Worm (Caenorhabditis elegans) whole organism, midembryonic: ENCODE measurements around the gene C11G10.1.
A peak's percentile ranks its signal among the peaks of the same experiment; 100 is the strongest.

ENCODE experiments used
- T22C8.4 ChIP-seq: fragments of 200-800 bp; sonication (Bioruptor generic); IDR thresholded peaks from 2 replicates; pipeline ENCODE4 v1.3.6; 2022; ENCODE audit warnings: missing genetic modification characterization, missing compliant biosample characterization
- cog-1 ChIP-seq: sonication (generic microtip); optimal IDR thresholded peaks from 2 replicates; lab custom pipeline; 2016; ENCODE audit warnings: missing genetic modification characterization, missing compliant biosample characterization
- flt-1 ChIP-seq: fragments of 200-800 bp; sonication (Bioruptor generic); IDR thresholded peaks from 2 replicates; pipeline ENCODE4 v1.3.6; 2022; ENCODE audit warnings: missing genetic modification characterization, missing compliant biosample characterization
- klf-2 ChIP-seq: fragments of 200-800 bp; sonication (Bioruptor generic); conservative IDR thresholded peaks from 2 replicates; pipeline ENCODE4 v1.3.6; 2022; ENCODE audit warnings: missing genetic modification reagents, missing genetic modification characterization, missing compliant biosample characterization
- med-1 ChIP-seq: sonication (generic microtip); optimal IDR thresholded peaks from 2 replicates; lab custom pipeline; 2017; ENCODE audit warnings: missing genetic modification characterization, mild to moderate bottlenecking, missing compliant biosample characterization, antibody characterized with exemption, missing genetic modification reagents; ENCODE audit not compliant: insufficient read depth
- ref-1 ChIP-seq: fragments of 200-800 bp; sonication (Bioruptor generic); conservative IDR thresholded peaks from 2 replicates; pipeline ENCODE4 v1.3.6; 2022; ENCODE audit warnings: missing genetic modification reagents, missing genetic modification characterization, missing compliant biosample characterization
- tab-1 ChIP-seq: fragments of 200-800 bp; sonication (Bioruptor generic); IDR thresholded peaks from 2 replicates; pipeline ENCODE4 v1.3.6; 2022; ENCODE audit warnings: missing genetic modification characterization, missing compliant biosample characterization
- ztf-23 ChIP-seq: fragments of 200-800 bp; sonication (Bioruptor generic); IDR thresholded peaks from 2 replicates; pipeline ENCODE4 v1.3.6; 2022; ENCODE audit warnings: missing genetic modification reagents, missing genetic modification characterization, missing compliant biosample characterization
- ztf-29 ChIP-seq: fragments of 200-800 bp; sonication (Bioruptor generic); IDR thresholded peaks from 2 replicates; pipeline ENCODE4 v1.3.6; 2022; ENCODE audit warnings: missing genetic modification reagents, missing genetic modification characterization, missing compliant biosample characterization

C11G10.1 gene

DNA sequence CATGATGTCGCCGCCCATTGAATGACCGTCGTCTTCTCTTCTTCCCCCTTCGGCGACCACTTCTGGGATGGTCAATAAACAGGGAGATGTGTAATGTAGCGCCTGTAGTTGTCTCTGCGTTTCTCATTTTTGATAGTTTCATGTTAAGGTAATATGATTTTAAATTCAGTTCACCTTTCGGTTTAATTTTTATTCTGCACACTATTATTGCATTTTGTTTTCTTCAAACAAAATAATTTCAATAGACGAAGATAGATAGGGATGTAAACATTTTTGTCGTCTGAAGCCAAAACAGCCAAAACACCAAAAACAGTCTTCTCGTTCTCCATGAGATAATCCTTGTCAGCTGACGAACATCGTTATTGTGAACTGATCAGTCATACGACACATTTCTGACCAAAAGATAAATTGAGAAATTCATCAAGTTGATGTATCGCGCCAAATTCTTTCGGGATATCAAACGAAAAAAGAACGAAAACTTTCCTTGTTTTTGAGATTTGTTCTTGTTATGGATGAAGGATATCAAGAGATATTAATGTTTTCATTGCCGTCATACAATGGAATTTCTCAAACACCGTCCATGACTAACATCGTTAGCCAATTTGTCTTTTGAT, at the start of gene C11G10.1:
TSS of gene C11G10.1 (minus strand) at position 51 of the 614 bp plus-strand sequence.
- no peak for TF ChIP-seq T22C8.4 (GFP tag; lab: Robert Waterston, UW)
- TF ChIP-seq med-1 (GFP tag; lab: Kevin White, UChicago), result no peak
- TF ChIP-seq tab-1 (GFP tag; lab: Robert Waterston, UW), result no peak
- TF ChIP-seq flt-1 (GFP tag; lab: Robert Waterston, UW), result no peak
- no peak for TF ChIP-seq klf-2 (GFP tag; lab: Robert Waterston, UW)
- TF ChIP-seq cog-1, result no peak
- no peak for TF ChIP-seq ztf-23 (GFP tag; lab: Robert Waterston, UW)
- TF ChIP-seq ztf-29 (GFP tag; lab: Robert Waterston, UW), result no peak
- no peak for TF ChIP-seq ref-1 (GFP tag; lab: Robert Waterston, UW)

DNA sequence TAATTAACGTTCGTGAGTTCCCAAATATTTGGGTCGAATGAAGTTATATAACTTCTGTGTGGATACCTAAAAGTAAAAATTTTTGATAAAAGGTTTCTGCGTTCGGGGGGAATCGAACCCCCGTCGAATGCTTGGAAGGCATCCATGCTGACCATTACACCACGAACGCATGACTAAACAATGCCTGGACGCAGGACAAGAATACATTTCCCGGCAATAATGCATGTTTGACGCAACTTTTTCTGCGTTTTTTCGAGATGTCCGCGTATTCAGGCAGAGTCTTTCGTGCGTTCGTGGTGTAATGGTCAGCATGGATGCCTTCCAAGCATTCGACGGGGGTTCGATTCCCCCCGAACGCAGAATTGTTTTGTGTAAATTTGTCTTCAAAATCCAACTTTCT, 42.2 kb upstream of the C11G10.1 start:
- TF ChIP-seq cog-1, result no peak
- 0 out of 2 replicates have a peak, but pooled peaks have one; percentile 13 for TF ChIP-seq ref-1 (GFP tag; lab: Robert Waterston, UW)
- TF ChIP-seq med-1 (GFP tag; lab: Kevin White, UChicago), result no peak
- TF ChIP-seq ztf-29 (GFP tag; lab: Robert Waterston, UW), result no peak
- TF ChIP-seq T22C8.4 (GFP tag; lab: Robert Waterston, UW), result peak; percentile 28; the same call in 1 of the 2 replicates
- no peak; the same call in none of the 2 replicates for TF ChIP-seq tab-1 (GFP tag; lab: Robert Waterston, UW)
- 0 out of 2 replicates have a peak, but pooled peaks have one; percentile 49 for TF ChIP-seq ztf-23 (GFP tag; lab: Robert Waterston, UW)
- TF ChIP-seq klf-2 (GFP tag; lab: Robert Waterston, UW), result no peak
- peak; percentile 79 for TF ChIP-seq flt-1 (GFP tag; lab: Robert Waterston, UW)

DNA sequence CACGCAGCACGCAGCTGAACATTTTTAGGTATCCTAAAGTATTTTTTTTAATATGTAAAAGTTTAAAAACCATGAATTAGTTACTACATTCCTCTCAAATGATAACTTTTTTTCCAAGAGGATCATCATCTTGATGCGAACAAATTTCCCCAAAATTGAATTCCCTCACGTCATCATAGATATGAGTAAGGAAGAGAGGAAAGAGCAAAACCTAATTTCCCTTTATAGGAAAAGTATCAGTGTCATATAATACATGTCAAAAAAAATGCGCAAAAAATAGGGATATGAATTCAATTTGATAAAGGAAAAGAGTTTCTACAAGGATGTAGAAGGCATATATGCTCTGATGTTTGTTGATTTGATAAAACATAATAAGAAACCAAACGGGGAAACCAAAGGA, 41.6 kb upstream of the C11G10.1 start:
- TF ChIP-seq klf-2 (GFP tag; lab: Robert Waterston, UW) (no peak), tab-1 (GFP tag; lab: Robert Waterston, UW) (no peak), ztf-23 (GFP tag; lab: Robert Waterston, UW) (no peak), med-1 (GFP tag; lab: Kevin White, UChicago) (no peak), cog-1 (no peak), T22C8.4 (GFP tag; lab: Robert Waterston, UW) (no peak), ref-1 (GFP tag; lab: Robert Waterston, UW) (no peak), flt-1 (GFP tag; lab: Robert Waterston, UW) (no peak), ztf-29 (GFP tag; lab: Robert Waterston, UW) (no peak)

DNA sequence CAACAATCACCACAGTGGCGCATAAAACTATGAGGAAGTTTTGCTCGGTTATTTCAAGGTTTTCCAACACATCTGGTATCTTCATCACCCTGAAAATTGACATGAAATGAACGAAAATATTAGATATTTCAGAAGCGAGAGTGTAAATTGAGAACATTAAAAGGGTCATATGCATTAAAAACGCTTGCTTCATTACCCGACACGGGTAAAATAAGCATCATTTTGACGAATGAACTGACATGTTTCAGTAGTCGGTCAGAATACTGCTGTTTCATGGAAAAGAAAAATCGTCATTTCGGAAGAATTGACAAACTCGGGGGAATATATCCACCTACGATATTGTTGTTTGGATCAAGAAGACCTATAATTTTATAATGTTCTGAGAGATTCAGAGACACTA, 40.5 kb upstream of the C11G10.1 start, which contains the start of gene snt-7:
TSS of gene snt-7 (minus strand) at position 101 of the 400 bp plus-strand sequence.
- no peak for TF ChIP-seq med-1 (GFP tag; lab: Kevin White, UChicago)
- no peak for TF ChIP-seq cog-1
- no peak for TF ChIP-seq ztf-23 (GFP tag; lab: Robert Waterston, UW)
- no peak for TF ChIP-seq flt-1 (GFP tag; lab: Robert Waterston, UW)
- TF ChIP-seq klf-2 (GFP tag; lab: Robert Waterston, UW), result no peak
- no peak for TF ChIP-seq T22C8.4 (GFP tag; lab: Robert Waterston, UW)
- no peak for TF ChIP-seq tab-1 (GFP tag; lab: Robert Waterston, UW)
- TF ChIP-seq ztf-29 (GFP tag; lab: Robert Waterston, UW), result no peak
- no peak for TF ChIP-seq ref-1 (GFP tag; lab: Robert Waterston, UW)

DNA sequence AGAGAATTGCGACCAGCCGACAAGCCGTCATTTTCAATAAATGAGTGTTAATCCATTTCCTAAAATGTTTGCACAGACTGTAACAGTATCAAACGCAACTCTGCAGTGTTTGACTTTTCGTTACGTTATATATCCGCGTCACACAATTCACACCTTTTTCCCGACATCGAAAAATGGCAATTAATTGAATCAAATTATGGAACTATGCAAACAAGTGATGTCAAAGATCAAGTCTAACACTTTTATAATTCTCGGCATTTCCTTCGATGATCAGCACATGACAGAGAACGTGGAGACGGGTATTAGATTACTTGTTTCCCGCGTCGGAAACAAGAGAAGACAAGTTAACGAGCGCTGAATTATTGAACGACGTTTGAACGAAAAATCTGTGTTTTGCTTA, 35.7 kb upstream of the C11G10.1 start, which contains the start of gene phat-6:
TSS of gene phat-6 (minus strand) at position 101 of the 400 bp plus-strand sequence.
- TF ChIP-seq flt-1 (GFP tag; lab: Robert Waterston, UW), result no peak
- no peak for TF ChIP-seq klf-2 (GFP tag; lab: Robert Waterston, UW)
- TF ChIP-seq tab-1 (GFP tag; lab: Robert Waterston, UW), result no peak
- no peak for TF ChIP-seq ztf-23 (GFP tag; lab: Robert Waterston, UW)

DNA sequence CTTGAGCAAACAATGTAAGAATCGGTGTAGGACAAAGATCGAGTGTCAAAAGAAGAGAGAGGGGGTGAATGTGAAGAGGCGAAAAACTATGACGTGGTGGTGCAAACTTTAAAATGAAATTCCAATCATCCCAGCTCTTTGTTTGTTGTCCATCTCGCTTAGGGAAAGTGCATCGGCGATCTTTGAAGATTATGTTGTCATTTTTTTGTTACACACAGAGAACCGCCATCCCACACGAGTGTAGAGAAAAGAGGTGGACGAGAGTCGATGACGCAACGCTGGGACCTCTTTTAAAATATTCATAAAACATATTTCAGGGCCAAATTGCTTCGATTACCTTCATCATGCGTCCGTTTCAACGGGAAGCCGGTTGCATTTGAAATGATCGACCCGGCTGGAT, 32.8 kb upstream of the C11G10.1 start:
- TF ChIP-seq ref-1 (GFP tag; lab: Robert Waterston, UW), result no peak
- no peak for TF ChIP-seq med-1 (GFP tag; lab: Kevin White, UChicago)
- TF ChIP-seq ztf-23 (GFP tag; lab: Robert Waterston, UW), result no peak
- TF ChIP-seq klf-2 (GFP tag; lab: Robert Waterston, UW), result no peak
- TF ChIP-seq flt-1 (GFP tag; lab: Robert Waterston, UW), result no peak
- no peak for TF ChIP-seq tab-1 (GFP tag; lab: Robert Waterston, UW)
- no peak for TF ChIP-seq ztf-29 (GFP tag; lab: Robert Waterston, UW)
- no peak for TF ChIP-seq T22C8.4 (GFP tag; lab: Robert Waterston, UW)
- TF ChIP-seq cog-1, result no peak

DNA sequence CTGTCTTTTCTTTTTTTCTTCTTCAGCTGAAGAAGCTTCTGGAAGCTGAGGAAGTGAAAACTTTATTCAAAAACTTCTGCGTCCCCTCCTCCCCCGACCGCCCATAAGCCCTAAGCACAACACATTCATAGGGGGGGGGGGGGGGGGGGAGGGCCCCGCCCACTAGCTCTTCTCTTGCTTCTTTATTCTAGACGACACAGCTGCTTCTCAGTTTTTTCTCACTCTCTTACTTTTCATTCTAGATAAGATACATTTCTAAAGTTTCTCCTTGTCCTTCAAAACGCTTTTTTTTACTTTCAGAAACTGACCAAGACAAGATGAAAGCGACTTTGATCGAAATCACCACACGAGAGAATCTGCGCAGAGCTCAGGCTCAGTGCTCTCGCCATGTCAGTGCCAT, 31.3 kb upstream of the C11G10.1 start, which contains the start of gene T10B10.4:
TSS of gene T10B10.4 (plus strand) at position 301 of the 400 bp plus-strand sequence.
- no peak for TF ChIP-seq cog-1
- no peak for TF ChIP-seq flt-1 (GFP tag; lab: Robert Waterston, UW)
- no peak for TF ChIP-seq med-1 (GFP tag; lab: Kevin White, UChicago)
- no peak for TF ChIP-seq tab-1 (GFP tag; lab: Robert Waterston, UW)
- TF ChIP-seq ztf-23 (GFP tag; lab: Robert Waterston, UW), result no peak
- no peak for TF ChIP-seq ref-1 (GFP tag; lab: Robert Waterston, UW)
- TF ChIP-seq klf-2 (GFP tag; lab: Robert Waterston, UW), result no peak
- no peak for TF ChIP-seq ztf-29 (GFP tag; lab: Robert Waterston, UW)
- TF ChIP-seq T22C8.4 (GFP tag; lab: Robert Waterston, UW), result no peak

DNA sequence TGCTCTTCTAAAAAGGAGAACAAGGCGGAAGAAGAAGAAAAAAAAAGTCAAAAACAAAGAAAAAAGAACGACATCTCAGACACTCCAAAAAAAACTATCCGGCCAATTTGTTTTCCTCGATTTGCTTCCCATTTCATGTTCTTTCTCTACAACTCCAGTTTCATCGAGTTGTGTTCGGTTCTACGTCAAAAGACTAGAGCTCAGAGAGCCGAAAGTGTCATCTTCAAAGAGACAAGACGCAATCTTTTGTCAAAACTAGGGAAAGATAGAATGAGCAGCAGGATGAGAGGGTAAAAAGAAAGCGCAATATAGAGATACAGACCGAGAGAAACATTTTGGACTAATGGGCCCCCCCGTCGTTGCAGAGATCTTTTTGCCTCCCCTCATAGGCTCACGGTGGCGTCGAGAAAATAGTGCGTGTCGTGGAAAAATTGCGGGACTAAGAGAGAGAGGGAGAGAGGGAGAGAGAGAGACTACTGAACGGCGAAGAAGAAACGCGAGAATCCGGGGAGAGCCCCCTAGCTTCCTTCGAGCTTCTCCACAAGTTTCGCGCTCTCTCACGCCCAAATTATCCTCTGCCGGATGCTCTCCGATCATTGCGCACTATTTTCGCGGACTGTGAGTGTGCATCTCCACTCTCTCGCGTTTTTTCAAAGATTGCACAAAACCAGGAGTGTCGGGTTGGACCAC, 30.6 kb upstream of the C11G10.1 start:
- 0 out of 2 replicates have a peak, but pooled peaks have one; percentile 26 for TF ChIP-seq tab-1 (GFP tag; lab: Robert Waterston, UW)
- TF ChIP-seq cog-1, result peak; percentile 29
- no peak for TF ChIP-seq med-1 (GFP tag; lab: Kevin White, UChicago)
